Worm (Caenorhabditis elegans): ENCODE data around the gene F58F9.3.

ce11 chrIV:6259732-6260131, 26.7 kb downstream of the F58F9.3 start, which contains the start of gene nlp-16:
- TF ChIP-seq him-1 (tag; optimal IDR thresholded peaks at IDR 0.05) (no peak), dao-5 (tag; optimal IDR thresholded peaks at IDR 0.05) (no peak)

Measured in whole organism, L4/young adult.